Worm (Caenorhabditis elegans) whole organism, L2 larva: Measurements from ENCODE around the gene misc-1.
A peak's percentile ranks its signal among the peaks of the same experiment; 100 is the strongest.

ENCODE experiments used
- C34F6.9 ChIP-seq: fragments of 150-350 bp; optimal IDR thresholded peaks from 2 replicates; lab custom pipeline; 2014; ENCODE audit warnings: missing biosample characterization, missing genetic modification characterization
- F13H6.1 ChIP-seq: sonication (generic microtip); optimal IDR thresholded peaks from 2 replicates; lab custom pipeline; 2016; ENCODE audit warnings: missing genetic modification characterization, missing compliant biosample characterization
- Y55F3AM.14 ChIP-seq: fragments of 200-800 bp; sonication (Bioruptor generic); optimal IDR thresholded peaks from 2 replicates; lab custom pipeline; 2018; ENCODE audit warnings: mild to moderate bottlenecking, missing genetic modification characterization, missing compliant biosample characterization
- alr-1 ChIP-seq: fragments of 150-350 bp; optimal IDR thresholded peaks from 2 replicates; lab custom pipeline; 2014; ENCODE audit warnings: missing biosample characterization, missing genetic modification characterization
- aly-2 ChIP-seq: fragments of 150-350 bp; optimal IDR thresholded peaks from 2 replicates; lab custom pipeline; 2014; ENCODE audit warnings: missing biosample characterization, missing genetic modification characterization
- ama-1 ChIP-seq: fragments of 150-350 bp; optimal IDR thresholded peaks from 2 replicates; lab custom pipeline; 2018; ENCODE audit warnings: inconsistent platforms
- blmp-1 ChIP-seq: sonication (generic microtip); optimal IDR thresholded peaks from 2 replicates; lab custom pipeline; 2017; ENCODE audit warnings: missing genetic modification characterization, mild to moderate bottlenecking, missing compliant biosample characterization, antibody characterized with exemption, moderate library complexity; ENCODE audit not compliant: insufficient read depth
- ceh-16 ChIP-seq: fragments of 150-350 bp; optimal IDR thresholded peaks from 2 replicates; lab custom pipeline; 2014; ENCODE audit warnings: missing biosample characterization, missing genetic modification characterization
- ceh-82 ChIP-seq: fragments of 150-350 bp; optimal IDR thresholded peaks from 2 replicates; lab custom pipeline; 2014; ENCODE audit warnings: missing biosample characterization, missing genetic modification characterization
- crh-2 ChIP-seq: sonication (generic microtip); optimal IDR thresholded peaks from 2 replicates; lab custom pipeline; 2017; ENCODE audit warnings: missing biosample characterization, missing genetic modification characterization
- egl-27 ChIP-seq: sonication (generic microtip); optimal IDR thresholded peaks from 3 replicates; lab custom pipeline; 2017; ENCODE audit warnings: missing biosample characterization, missing genetic modification reagents, missing genetic modification characterization
- elt-1 ChIP-seq: fragments of 150-350 bp; optimal IDR thresholded peaks from 2 replicates; lab custom pipeline; 2014; ENCODE audit warnings: missing biosample characterization, missing genetic modification characterization
- elt-3 ChIP-seq: sonication (generic microtip); optimal IDR thresholded peaks from 2 replicates; lab custom pipeline; 2017; ENCODE audit warnings: missing biosample characterization, missing genetic modification characterization
- fos-1 ChIP-seq: fragments of 150-350 bp; optimal IDR thresholded peaks from 2 replicates; lab custom pipeline; 2014; ENCODE audit warnings: missing biosample characterization, missing genetic modification characterization
- gmeb-1 ChIP-seq: fragments of 150-350 bp; optimal IDR thresholded peaks from 2 replicates; lab custom pipeline; 2014; ENCODE audit warnings: missing biosample characterization, missing genetic modification characterization
- lin-11 ChIP-seq: fragments of 150-350 bp; sonication (generic microtip); optimal IDR thresholded peaks from 2 replicates; lab custom pipeline; 2014; ENCODE audit warnings: missing biosample characterization, missing genetic modification characterization, inconsistent platforms, mixed read lengths
- lin-13 ChIP-seq: fragments of 150-350 bp; optimal IDR thresholded peaks from 2 replicates; lab custom pipeline; 2014; ENCODE audit warnings: missing biosample characterization, missing genetic modification reagents, missing genetic modification characterization
- lin-39 ChIP-seq: fragments of 150-350 bp; optimal IDR thresholded peaks from 2 replicates; lab custom pipeline; 2014; ENCODE audit warnings: missing biosample characterization, missing genetic modification reagents, missing genetic modification characterization
- lsy-2 ChIP-seq, 2 experiments: fragments of 150-350 bp in 1 of 2; sonication (generic microtip) in 1 of 2; optimal IDR thresholded peaks; 2 replicates each; lab custom pipeline; 2014 to 2017; ENCODE audit warnings: missing biosample characterization in 2 of 2, missing genetic modification characterization in 2 of 2
- mab-5 ChIP-seq: fragments of 150-350 bp; optimal IDR thresholded peaks from 2 replicates; lab custom pipeline; 2014; ENCODE audit warnings: missing biosample characterization, missing genetic modification characterization
- mbf-1 ChIP-seq: sonication (generic microtip); optimal IDR thresholded peaks from 2 replicates; lab custom pipeline; 2017; ENCODE audit warnings: missing biosample characterization, missing genetic modification characterization
- mdl-1 ChIP-seq, 2 experiments: fragments of 150-350 bp in 1 of 2; sonication (generic microtip) in 1 of 2; optimal IDR thresholded peaks; 2 replicates each; lab custom pipeline; 2017; ENCODE audit warnings: missing biosample characterization in 2 of 2, missing genetic modification characterization in 2 of 2
- nhr-10 ChIP-seq: sonication (generic microtip); optimal IDR thresholded peaks from 2 replicates; lab custom pipeline; 2017; ENCODE audit warnings: missing biosample characterization, missing genetic modification characterization
- nhr-11 ChIP-seq: fragments of 150-350 bp; optimal IDR thresholded peaks from 2 replicates; lab custom pipeline; 2014; ENCODE audit warnings: missing biosample characterization, missing genetic modification characterization
- nhr-129 ChIP-seq: fragments of 150-350 bp; optimal IDR thresholded peaks from 2 replicates; lab custom pipeline; 2014; ENCODE audit warnings: missing biosample characterization, missing genetic modification characterization
- nhr-23 ChIP-seq: fragments of 150-350 bp; optimal IDR thresholded peaks from 2 replicates; lab custom pipeline; 2014; ENCODE audit warnings: missing biosample characterization, missing genetic modification reagents, missing genetic modification characterization
- nhr-237 ChIP-seq: fragments of 150-350 bp; optimal IDR thresholded peaks from 2 replicates; lab custom pipeline; 2014; ENCODE audit warnings: missing biosample characterization, missing genetic modification characterization
- nhr-25 ChIP-seq: fragments of 150-350 bp; sonication (generic microtip); optimal IDR thresholded peaks from 3 replicates; lab custom pipeline; 2014; ENCODE audit warnings: missing biosample characterization, missing genetic modification characterization
- nhr-6 ChIP-seq: fragments of 150-350 bp; optimal IDR thresholded peaks from 2 replicates; lab custom pipeline; 2014; ENCODE audit warnings: missing biosample characterization, missing genetic modification characterization
- nhr-77 ChIP-seq: fragments of 150-350 bp; optimal IDR thresholded peaks from 2 replicates; lab custom pipeline; 2014; ENCODE audit warnings: missing biosample characterization, missing genetic modification characterization
- peb-1 ChIP-seq: fragments of 150-350 bp; optimal IDR thresholded peaks from 2 replicates; lab custom pipeline; 2014; ENCODE audit warnings: missing biosample characterization, missing genetic modification characterization
- sem-4 ChIP-seq: fragments of 150-350 bp; optimal IDR thresholded peaks from 2 replicates; lab custom pipeline; 2014; ENCODE audit warnings: missing biosample characterization, missing genetic modification reagents, missing genetic modification characterization
- skn-1 ChIP-seq: sonication (generic microtip); optimal IDR thresholded peaks from 2 replicates; lab custom pipeline; 2017; ENCODE audit warnings: missing biosample characterization, missing genetic modification characterization
- sma-3 ChIP-seq: sonication (generic microtip); optimal IDR thresholded peaks from 2 replicates; lab custom pipeline; 2016; ENCODE audit warnings: missing genetic modification reagents, missing genetic modification characterization, missing compliant biosample characterization
- sma-9 ChIP-seq, 2 experiments: fragments of 150-350 bp in 1 of 2; sonication (generic microtip) in 1 of 2; optimal IDR thresholded peaks; 2 replicates each; lab custom pipeline; 2014 to 2016; ENCODE audit warnings: missing genetic modification characterization in 2 of 2, mild to moderate bottlenecking in 1 of 2, missing biosample characterization in 1 of 2, missing compliant biosample characterization in 1 of 2, missing genetic modification reagents in 1 of 2, moderate library complexity in 1 of 2
- snpc-4 ChIP-seq: fragments of 150-350 bp; optimal IDR thresholded peaks from 2 replicates; lab custom pipeline; 2014; ENCODE audit warnings: missing biosample characterization, missing genetic modification characterization
- unc-39 ChIP-seq: fragments of 150-350 bp; optimal IDR thresholded peaks from 2 replicates; lab custom pipeline; 2014; ENCODE audit warnings: missing biosample characterization, missing genetic modification characterization
- unc-55 ChIP-seq: fragments of 150-350 bp; sonication (generic microtip); optimal IDR thresholded peaks from 3 replicates; lab custom pipeline; 2014; ENCODE audit warnings: missing biosample characterization, missing genetic modification reagents, missing genetic modification characterization
- unc-62 ChIP-seq: fragments of 150-350 bp; optimal IDR thresholded peaks from 2 replicates; lab custom pipeline; 2014; ENCODE audit warnings: missing biosample characterization, missing genetic modification reagents, missing genetic modification characterization
- zag-1 ChIP-seq: fragments of 150-350 bp; optimal IDR thresholded peaks from 2 replicates; lab custom pipeline; 2014; ENCODE audit warnings: missing biosample characterization, missing genetic modification characterization
- ztf-1 ChIP-seq: fragments of 200-800 bp; sonication (Bioruptor generic); conservative IDR thresholded peaks from 2 replicates; pipeline ENCODE4 v1.3.6; 2022; ENCODE audit warnings: missing genetic modification characterization, missing compliant biosample characterization
- ztf-4 ChIP-seq: fragments of 150-350 bp; optimal IDR thresholded peaks from 2 replicates; lab custom pipeline; 2014; ENCODE audit warnings: missing biosample characterization, missing genetic modification characterization

misc-1 gene

ce11 chrII:323048-323776, 36.8 kb downstream of the misc-1 start, which contains the start of gene K01A2.10:
TSS of gene K01A2.10 (minus strand) at chrII:323098.
- TF ChIP-seq mab-5 (tag; lab: Kevin White, UChicago) = peak; percentile 36
- no peak for TF ChIP-seq mdl-1 (tag; optimal IDR thresholded peaks at IDR 0.05; lab: Kevin White, UChicago)
- no peak for TF ChIP-seq nhr-77 (tag; lab: Kevin White, UChicago)
- TF ChIP-seq mbf-1 = no peak
- TF ChIP-seq F13H6.1 (tag; lab: Kevin White, UChicago) = peak; percentile 32
- no peak for TF ChIP-seq aly-2 (tag; lab: Kevin White, UChicago)
- no peak for TF ChIP-seq nhr-237 (tag; lab: Kevin White, UChicago)
- TF ChIP-seq ztf-4 (tag; lab: Kevin White, UChicago) = peak; percentile 14
- TF ChIP-seq nhr-6 (tag; lab: Kevin White, UChicago) = peak; percentile 26
- no peak for TF ChIP-seq ztf-1 (GFP tag; lab: Robert Waterston, UW)
- peak; percentile 94 for TF ChIP-seq unc-55 (GFP tag; lab: Kevin White, UChicago)
- TF ChIP-seq sem-4 (tag; lab: Kevin White, UChicago) = peak; percentile 68
- TF ChIP-seq sma-3 = no peak
- no peak for TF ChIP-seq blmp-1 (tag; lab: Kevin White, UChicago)
- TF ChIP-seq lin-11 (tag; lab: Kevin White, UChicago) = peak; percentile 29
- TF ChIP-seq lsy-2 (tag; optimal IDR thresholded peaks at IDR 0.05; lab: Kevin White, UChicago) = peak in 1 of 2 experiments; percentile 59
- no peak for TF ChIP-seq unc-62 (GFP tag; lab: Kevin White, UChicago)
- TF ChIP-seq ama-1 (lab: Kevin White, UChicago) = no peak
- TF ChIP-seq elt-3 = no peak
- TF ChIP-seq ceh-16 (tag; lab: Kevin White, UChicago) = no peak
- peak; percentile 88 for TF ChIP-seq nhr-129 (tag; lab: Kevin White, UChicago)
- TF ChIP-seq lin-39 = no peak
- TF ChIP-seq nhr-25 (tag; lab: Kevin White, UChicago) = peak; percentile 26
- TF ChIP-seq peb-1 (tag; lab: Kevin White, UChicago) = no peak
- no peak for TF ChIP-seq skn-1 (tag; lab: Kevin White, UChicago)
- TF ChIP-seq snpc-4 = no peak
- TF ChIP-seq nhr-23 (tag; lab: Kevin White, UChicago) = no peak
- peak; percentile 46 for TF ChIP-seq crh-2
- TF ChIP-seq sma-9 (GFP tag; optimal IDR thresholded peaks at IDR 0.05; lab: Kevin White, UChicago) = peak; percentile 38
- TF ChIP-seq sma-9 (tag; optimal IDR thresholded peaks at IDR 0.05; lab: Kevin White, UChicago) = no peak
- TF ChIP-seq C34F6.9 (tag; lab: Kevin White, UChicago) = peak; percentile 78
- no peak for TF ChIP-seq alr-1
- TF ChIP-seq Y55F3AM.14 (GFP tag; lab: Kevin White, UChicago) = no peak
- TF ChIP-seq nhr-10 = no peak
- peak; percentile 30 for TF ChIP-seq lin-13 (GFP tag; lab: Kevin White, UChicago)
- TF ChIP-seq fos-1 (tag; lab: Kevin White, UChicago) = peak; percentile 42
- TF ChIP-seq elt-1 (tag; lab: Kevin White, UChicago) = no peak
- TF ChIP-seq nhr-11 (tag; lab: Kevin White, UChicago) = no peak
- no peak for TF ChIP-seq gmeb-1
- no peak for TF ChIP-seq unc-39 (tag; lab: Kevin White, UChicago)
- TF ChIP-seq ceh-82 (tag; lab: Kevin White, UChicago) = no peak
- peak; percentile 73 for TF ChIP-seq zag-1 (tag; lab: Kevin White, UChicago)
- TF ChIP-seq egl-27 = peak; percentile 68
- TF ChIP-seq, all 48 proteins: peak for 17
